Worm (Caenorhabditis elegans) whole organism, L2 larva: ENCODE data around the gene F52G3.5.

Experiments
- ceh-16 ChIP-seq: fragments of 150-350 bp; optimal IDR thresholded peaks from 2 replicates; lab custom pipeline; 2014; ENCODE audit warnings: missing biosample characterization, missing genetic modification characterization
- ceh-82 ChIP-seq: fragments of 150-350 bp; optimal IDR thresholded peaks from 2 replicates; lab custom pipeline; 2014; ENCODE audit warnings: missing biosample characterization, missing genetic modification characterization
- egl-27 ChIP-seq: sonication (generic microtip); optimal IDR thresholded peaks from 3 replicates; lab custom pipeline; 2017; ENCODE audit warnings: missing biosample characterization, missing genetic modification reagents, missing genetic modification characterization
- fos-1 ChIP-seq: fragments of 150-350 bp; optimal IDR thresholded peaks from 2 replicates; lab custom pipeline; 2014; ENCODE audit warnings: missing biosample characterization, missing genetic modification characterization
- gmeb-1 ChIP-seq: fragments of 150-350 bp; optimal IDR thresholded peaks from 2 replicates; lab custom pipeline; 2014; ENCODE audit warnings: missing biosample characterization, missing genetic modification characterization
- lin-11 ChIP-seq: fragments of 150-350 bp; sonication (generic microtip); optimal IDR thresholded peaks from 2 replicates; lab custom pipeline; 2014; ENCODE audit warnings: missing biosample characterization, missing genetic modification characterization, inconsistent platforms, mixed read lengths
- mab-5 ChIP-seq: fragments of 150-350 bp; optimal IDR thresholded peaks from 2 replicates; lab custom pipeline; 2014; ENCODE audit warnings: missing biosample characterization, missing genetic modification characterization
- sma-9 ChIP-seq, 2 experiments: fragments of 150-350 bp in 1 of 2; sonication (generic microtip) in 1 of 2; optimal IDR thresholded peaks; 2 replicates each; lab custom pipeline; 2014 to 2016; ENCODE audit warnings: missing genetic modification characterization in 2 of 2, mild to moderate bottlenecking in 1 of 2, missing biosample characterization in 1 of 2, missing compliant biosample characterization in 1 of 2, missing genetic modification reagents in 1 of 2, moderate library complexity in 1 of 2
- zag-1 ChIP-seq: fragments of 150-350 bp; optimal IDR thresholded peaks from 2 replicates; lab custom pipeline; 2014; ENCODE audit warnings: missing biosample characterization, missing genetic modification characterization

ce11 chrX:16976043-16976442 lies at the start of gene F52G3.5:
- no peak for TF ChIP-seq lin-11 (tag; lab: Kevin White, UChicago)
- no peak for TF ChIP-seq zag-1 (tag; lab: Kevin White, UChicago)
- no peak for TF ChIP-seq fos-1 (tag; lab: Kevin White, UChicago)
- TF ChIP-seq mab-5 (tag; lab: Kevin White, UChicago): no peak
- no peak for TF ChIP-seq gmeb-1 (tag; lab: Kevin White, UChicago)
- no peak for TF ChIP-seq ceh-16 (tag; lab: Kevin White, UChicago)
- no peak for TF ChIP-seq egl-27 (tag; lab: Kevin White, UChicago)
- no peak for TF ChIP-seq ceh-82
- no peak for TF ChIP-seq sma-9 (GFP tag; optimal IDR thresholded peaks at IDR 0.05; lab: Kevin White, UChicago)
- no peak for TF ChIP-seq sma-9 (tag; optimal IDR thresholded peaks at IDR 0.05; lab: Kevin White, UChicago)
